Fruit fly (Drosophila melanogaster) whole organism, wandering third instar larva: ENCODE measurements around the gene Prosalpha4.

Source experiments
- sv ChIP-seq: fragments of 200-800 bp; sonication (Bioruptor generic); optimal IDR thresholded peaks from 3 replicates; lab custom pipeline; 2016; ENCODE audit warnings: missing biosample characterization, missing genetic modification characterization
- tai ChIP-seq: sonication (Bioruptor generic); optimal IDR thresholded peaks from 2 replicates; lab custom pipeline; 2016; ENCODE audit warnings: missing biosample characterization, missing genetic modification characterization

DNA sequence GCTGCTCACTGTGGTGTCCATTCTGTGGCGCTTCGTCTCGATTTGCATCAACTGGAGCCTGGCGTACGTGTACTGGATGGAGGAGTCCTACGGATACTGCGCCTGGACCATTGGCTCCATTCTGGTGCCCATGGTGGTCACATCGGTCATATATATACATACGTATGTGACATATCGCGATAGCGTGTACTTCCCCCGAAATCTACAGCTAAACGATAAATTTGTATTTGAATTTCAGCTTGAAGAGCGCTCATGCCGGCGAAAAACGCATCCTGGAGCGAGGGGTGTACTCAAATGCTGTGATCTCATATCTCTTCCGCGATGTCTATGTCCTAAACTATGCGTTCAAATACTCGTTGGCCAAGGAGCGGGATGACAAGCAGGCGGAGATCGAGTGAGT, 47.5 kb downstream of the Prosalpha4 start:
- TF ChIP-seq sv (no peak), tai (no peak)
